Worm (Caenorhabditis elegans): ENCODE measurements around the gene pqn-90.
"Not testable (repeated sequence)": the region's sequence is repeated elsewhere in the genome, so short reads cannot be mapped to it uniquely, and the experiment has no call there.

pqn-90 gene

ce11 chrIV:15291162-15291561 lies at the start of gene pqn-90:
Gene pqn-90, minus strand, starts transcription at chrIV:15291262.
- no peak for TF ChIP-seq unc-62 (GFP tag; optimal IDR thresholded peaks at IDR 0.05)

- TF ChIP-seq unc-62 (GFP tag; optimal IDR thresholded peaks at IDR 0.05), result no peak
These were observed 45.7 kb upstream of the pqn-90 start, which contains the start of gene irld-59 for ce11 chrIV:15336778-15337177. Gene irld-59, plus strand, starts transcription at chrIV:15337078.

ce11 chrIV:15328092-15328491 lies 37.0 kb upstream of the pqn-90 start, which contains the start of gene tbx-40:
Gene tbx-40, minus strand, starts transcription at chrIV:15328192.
- no peak for TF ChIP-seq unc-62 (GFP tag; optimal IDR thresholded peaks at IDR 0.05)

- no peak for TF ChIP-seq unc-62 (GFP tag; optimal IDR thresholded peaks at IDR 0.05)
These were observed 32.5 kb upstream of the pqn-90 start, which contains the start of gene tbx-39 for ce11 chrIV:15323593-15323992. Gene tbx-39, plus strand, starts transcription at chrIV:15323893.

- no peak for TF ChIP-seq unc-62 (GFP tag; optimal IDR thresholded peaks at IDR 0.05)
These were observed 30.2 kb upstream of the pqn-90 start, which contains the start of gene Y73F8A.15 for ce11 chrIV:15321279-15321678. Gene Y73F8A.15, plus strand, starts transcription at chrIV:15321579.

ce11 chrIV:15318982-15319381 lies 27.9 kb upstream of the pqn-90 start, which contains the start of gene Y73F8A.14:
Gene Y73F8A.14, minus strand, starts transcription at chrIV:15319082.
- not testable (repeated sequence) for TF ChIP-seq unc-62 (GFP tag; optimal IDR thresholded peaks at IDR 0.05)

ce11 chrIV:15315502-15315901 lies 24.4 kb upstream of the pqn-90 start:
- TF ChIP-seq unc-62 (GFP tag; optimal IDR thresholded peaks at IDR 0.05), result no peak

ce11 chrIV:15312008-15312407 lies 20.9 kb upstream of the pqn-90 start, which contains the start of gene Y73F8A.13:
Gene Y73F8A.13, plus strand, starts transcription at chrIV:15312247.
- TF ChIP-seq unc-62 (GFP tag; optimal IDR thresholded peaks at IDR 0.05), result no peak

- TF ChIP-seq unc-62 (GFP tag; optimal IDR thresholded peaks at IDR 0.05), result not testable (repeated sequence)
These were observed 20.5 kb upstream of the pqn-90 start, which contains the start of gene Y73F8A.12 for ce11 chrIV:15311590-15311989. Gene Y73F8A.12, minus strand, starts transcription at chrIV:15311690.

- TF ChIP-seq unc-62 (GFP tag; optimal IDR thresholded peaks at IDR 0.05), result no peak
These were observed 11.1 kb upstream of the pqn-90 start, which contains the start of gene best-21 for ce11 chrIV:15302151-15302550. Gene best-21, plus strand, starts transcription at chrIV:15302451.

ce11 chrIV:15300041-15300440 lies 9.0 kb upstream of the pqn-90 start:
- no peak for TF ChIP-seq unc-62 (GFP tag; optimal IDR thresholded peaks at IDR 0.05)

- no peak for TF ChIP-seq unc-62 (GFP tag; optimal IDR thresholded peaks at IDR 0.05)
These were observed 3.0 kb upstream of the pqn-90 start, which contains the start of gene Y73F8A.10 for ce11 chrIV:15294040-15294439. Gene Y73F8A.10, plus strand, starts transcription at chrIV:15294340.

ce11 chrIV:15291607-15292006 lies 545 bp upstream of the pqn-90 start, which contains the start of gene pqn-91:
Gene pqn-91, plus strand, starts transcription at chrIV:15291907.
- TF ChIP-seq unc-62 (GFP tag; optimal IDR thresholded peaks at IDR 0.05), result no peak

ce11 chrIV:15289508-15289907 lies 1.6 kb downstream of the pqn-90 start:
- no peak for TF ChIP-seq unc-62 (GFP tag; optimal IDR thresholded peaks at IDR 0.05)

- TF ChIP-seq unc-62 (GFP tag; optimal IDR thresholded peaks at IDR 0.05), result no peak
These were observed 7.4 kb downstream of the pqn-90 start for ce11 chrIV:15283617-15284016.

ce11 chrIV:15280219-15280618 lies 10.8 kb downstream of the pqn-90 start:
- no peak for TF ChIP-seq unc-62 (GFP tag; optimal IDR thresholded peaks at IDR 0.05)

- TF ChIP-seq unc-62 (GFP tag; optimal IDR thresholded peaks at IDR 0.05), result no peak
These were observed 15.7 kb downstream of the pqn-90 start, which contains the start of gene ccg-1 for ce11 chrIV:15275363-15275854. Gene ccg-1, minus strand, starts transcription at chrIV:15275804.

Data from whole organism, dauer.